Fruit fly (Drosophila melanogaster) whole organism, embryonic: ENCODE data around the gene CG13837.
A peak's percentile ranks its signal among the peaks of the same experiment; 100 is the strongest.

Experiments
- ATbp ChIP-seq: fragments of 200-800 bp; sonication (Bioruptor generic); optimal IDR thresholded peaks from 2 replicates; lab custom pipeline; 2017; ENCODE audit warnings: missing biosample characterization, mild to moderate bottlenecking, missing genetic modification characterization, missing genetic modification reagents
- Ada2b ChIP-seq: fragments of 200-800 bp; sonication (Bioruptor generic); IDR thresholded peaks from 2 replicates; pipeline ENCODE4 v1.3.6; 2022; ENCODE audit warnings: missing biosample characterization, missing genetic modification characterization
- Awh ChIP-seq: fragments of 200-800 bp; sonication (Bioruptor generic); IDR thresholded peaks from 2 replicates; pipeline ENCODE4, ENCODE4 v1.3.6; 2022; ENCODE audit warnings: missing biosample characterization, missing genetic modification characterization
- C15 ChIP-seq: fragments of 200-800 bp; sonication (Bioruptor generic); IDR thresholded peaks from 3 replicates; pipeline ENCODE4 v1.3.6; 2022; ENCODE audit warnings: missing biosample characterization, missing genetic modification characterization
- CG10147 ChIP-seq: fragments of 200-800 bp; sonication (Bioruptor generic); optimal IDR thresholded peaks from 2 replicates; lab custom pipeline; 2019; ENCODE audit warnings: missing biosample characterization, mild to moderate bottlenecking, missing genetic modification characterization, moderate library complexity
- CG1024 ChIP-seq: fragments of 200-800 bp; sonication (Bioruptor generic); IDR thresholded peaks from 2 replicates; pipeline ENCODE4 v1.3.6; 2022; ENCODE audit warnings: missing biosample characterization, missing genetic modification characterization
- CG14050 ChIP-seq: fragments of 200-800 bp; sonication (Bioruptor generic); IDR thresholded peaks from 3 replicates; pipeline ENCODE4 v1.3.6; 2022; ENCODE audit warnings: missing biosample characterization, missing genetic modification characterization
- CG14710 ChIP-seq: fragments of 200-800 bp; sonication (Bioruptor generic); optimal IDR thresholded peaks from 3 replicates; lab custom pipeline; 2019; ENCODE audit warnings: missing biosample characterization, mild to moderate bottlenecking, missing genetic modification characterization, moderate library complexity
- CG15479 ChIP-seq: fragments of 200-800 bp; sonication (Bioruptor generic); optimal IDR thresholded peaks from 3 replicates; lab custom pipeline; 2019; ENCODE audit warnings: missing biosample characterization, mild to moderate bottlenecking, missing genetic modification characterization, moderate library complexity
- CG16815 ChIP-seq: fragments of 200-800 bp; sonication (Bioruptor generic); optimal IDR thresholded peaks from 3 replicates; lab custom pipeline; 2017; ENCODE audit warnings: missing biosample characterization, mild to moderate bottlenecking, missing genetic modification characterization
- CG1832 ChIP-seq: fragments of 200-800 bp; sonication (Bioruptor generic); optimal IDR thresholded peaks from 2 replicates; lab custom pipeline; 2017; ENCODE audit warnings: missing biosample characterization, mild to moderate bottlenecking, missing genetic modification characterization, inconsistent platforms
- CG34422 ChIP-seq: fragments of 200-800 bp; sonication (Bioruptor generic); IDR thresholded peaks from 3 replicates; pipeline ENCODE4 v1.3.6; 2022; ENCODE audit warnings: missing biosample characterization, missing genetic modification characterization
- CG3995 ChIP-seq: fragments of 200-800 bp; sonication (Bioruptor generic); optimal IDR thresholded peaks from 3 replicates; lab custom pipeline; 2016; ENCODE audit warnings: missing biosample characterization, missing genetic modification characterization
- CG5245 ChIP-seq: fragments of 200-800 bp; sonication (Bioruptor generic); optimal IDR thresholded peaks from 3 replicates; lab custom pipeline; 2016; ENCODE audit warnings: missing biosample characterization, missing genetic modification characterization
- CG6813 ChIP-seq: fragments of 200-800 bp; sonication (Bioruptor generic); optimal IDR thresholded peaks from 2 replicates; lab custom pipeline; 2017; ENCODE audit warnings: missing biosample characterization, missing genetic modification characterization, mild to moderate bottlenecking, moderate library complexity, missing genetic modification reagents
- CG7839 ChIP-seq: fragments of 200-800 bp; sonication (Bioruptor generic); optimal IDR thresholded peaks from 3 replicates; lab custom pipeline; 2018; ENCODE audit warnings: missing biosample characterization, mild to moderate bottlenecking, missing genetic modification characterization, moderate library complexity
- CG7928 ChIP-seq: fragments of 200-800 bp; sonication (Bioruptor generic); optimal IDR thresholded peaks from 2 replicates; lab custom pipeline; 2017; ENCODE audit warnings: missing biosample characterization, mild to moderate bottlenecking, missing genetic modification characterization
- CG8290 ChIP-seq, 3 experiments: fragments of 200-800 bp; sonication (Bioruptor generic); optimal IDR thresholded peaks; 2 replicates each; lab custom pipeline; 2016 to 2019; ENCODE audit warnings: missing biosample characterization in 3 of 3, missing genetic modification characterization in 3 of 3, mild to moderate bottlenecking in 2 of 3, moderate library complexity in 1 of 3
- CG9797 ChIP-seq: fragments of 200-800 bp; sonication (Bioruptor generic); optimal IDR thresholded peaks from 3 replicates; lab custom pipeline; 2018; ENCODE audit warnings: missing biosample characterization, mild to moderate bottlenecking, missing genetic modification characterization
- CoRest ChIP-seq: fragments of 200-800 bp; sonication (Bioruptor generic); optimal IDR thresholded peaks from 3 replicates; lab custom pipeline; 2018; ENCODE audit warnings: missing biosample characterization, mild to moderate bottlenecking, missing genetic modification characterization, moderate library complexity
- E2f2 ChIP-seq: fragments of 200-800 bp; sonication (Bioruptor generic); IDR thresholded peaks from 2 replicates; pipeline ENCODE4 v1.3.6; 2022; ENCODE audit warnings: missing biosample characterization, missing genetic modification characterization
- Eip74EF ChIP-seq, 2 experiments: fragments of 200-800 bp in 1 of 2; fragments of >200 bp in 1 of 2; sonication (Bioruptor generic) in 1 of 2; optimal IDR thresholded peaks; 2 replicates each; lab custom pipeline; 2017 to 2019; ENCODE audit warnings: missing biosample characterization in 2 of 2, missing genetic modification characterization in 2 of 2, mild to moderate bottlenecking in 1 of 2, moderate library complexity in 1 of 2
- Elba2 ChIP-seq: fragments of 200-800 bp; sonication (Bioruptor generic); optimal IDR thresholded peaks from 3 replicates; lab custom pipeline; 2016; ENCODE audit warnings: missing biosample characterization, missing genetic modification characterization
- GATAe ChIP-seq: fragments of 200-800 bp; sonication (Bioruptor generic); conservative IDR thresholded peaks from 2 replicates; pipeline ENCODE4 v1.3.6; 2022; ENCODE audit warnings: missing biosample characterization, missing genetic modification characterization
- HHEX ChIP-seq: fragments of 200-800 bp; sonication (Bioruptor generic); optimal IDR thresholded peaks from 3 replicates; lab custom pipeline; 2017; ENCODE audit warnings: missing biosample characterization, mild to moderate bottlenecking, missing genetic modification characterization, missing genetic modification reagents
- Jarid2 ChIP-seq: fragments of 200-800 bp; sonication (Bioruptor generic); optimal IDR thresholded peaks from 3 replicates; lab custom pipeline; 2017; ENCODE audit warnings: mild to moderate bottlenecking, missing biosample characterization, missing genetic modification reagents, missing genetic modification characterization
- Nf-YC ChIP-seq: fragments of 200-800 bp; optimal IDR thresholded peaks from 3 replicates; lab custom pipeline; 2019; ENCODE audit warnings: missing biosample characterization, mild to moderate bottlenecking, missing genetic modification characterization, moderate library complexity
- Oli ChIP-seq: fragments of 200-800 bp; sonication (Bioruptor generic); optimal IDR thresholded peaks from 2 replicates; lab custom pipeline; 2018; ENCODE audit warnings: missing biosample characterization, mild to moderate bottlenecking, missing genetic modification characterization, moderate library complexity
- Ravus ChIP-seq: fragments of 200-800 bp; sonication (Bioruptor generic); IDR thresholded peaks from 2 replicates; pipeline ENCODE4 v1.3.6; 2022; ENCODE audit warnings: missing biosample characterization, missing genetic modification characterization
- Sry-δ ChIP-seq: fragments of 200-800 bp; sonication (Bioruptor generic); optimal IDR thresholded peaks from 2 replicates; lab custom pipeline; 2016; ENCODE audit warnings: missing biosample characterization, missing genetic modification characterization
- Ssrp ChIP-seq: fragments of 200-800 bp; sonication (Bioruptor generic); optimal IDR thresholded peaks from 2 replicates; lab custom pipeline; 2018; ENCODE audit warnings: missing biosample characterization, mild to moderate bottlenecking, missing genetic modification characterization, moderate library complexity
- al ChIP-seq: fragments of 200-800 bp; sonication (Bioruptor generic); IDR thresholded peaks from 2 replicates; pipeline ENCODE4 v1.3.6; 2022; ENCODE audit warnings: missing biosample characterization, missing genetic modification characterization
- bab2 ChIP-seq: fragments of 200-800 bp; sonication (Bioruptor generic); optimal IDR thresholded peaks from 2 replicates; lab custom pipeline; 2016; ENCODE audit warnings: missing biosample characterization, missing genetic modification characterization
- chif ChIP-seq, 2 experiments: fragments of 200-800 bp; sonication (Bioruptor generic); optimal IDR thresholded peaks; 3 replicates each; lab custom pipeline; 2016; ENCODE audit warnings: missing biosample characterization in 2 of 2, missing genetic modification characterization in 2 of 2
- dan ChIP-seq: fragments of 200-800 bp; sonication (Bioruptor generic); IDR thresholded peaks from 2 replicates; pipeline ENCODE4 v1.3.6; 2022; ENCODE audit warnings: missing biosample characterization, missing genetic modification characterization
- emc ChIP-seq: fragments of 200-800 bp; sonication (Bioruptor generic); optimal IDR thresholded peaks from 2 replicates; lab custom pipeline; 2016; ENCODE audit warnings: missing biosample characterization, missing genetic modification characterization
- gce ChIP-seq: fragments of 200-800 bp; sonication (Bioruptor generic); IDR thresholded peaks from 3 replicates; pipeline ENCODE4 v1.3.6; 2022; ENCODE audit warnings: missing biosample characterization, missing genetic modification characterization
- hkb ChIP-seq, 2 experiments: fragments of 200-800 bp in 1 of 2; fragments of >200 bp in 1 of 2; sonication (Bioruptor generic) in 1 of 2; IDR thresholded peaks in 1 of 2; optimal IDR thresholded peaks in 1 of 2; 2 replicates each; pipeline versions ENCODE4 v1.3.6 to Lab custom; 2017 to 2022; ENCODE audit warnings: missing biosample characterization in 1 of 2, missing genetic modification characterization in 1 of 2
- inv ChIP-seq: fragments of 200-800 bp; sonication (Bioruptor generic); IDR thresholded peaks from 2 replicates; pipeline ENCODE4 v1.3.6; 2022; ENCODE audit warnings: missing biosample characterization, missing genetic modification characterization; ENCODE audit not compliant: partially characterized antibody
- lov ChIP-seq, 2 experiments: fragments of 200-800 bp in 1 of 2; fragments of >200 bp in 1 of 2; sonication (Bioruptor generic) in 1 of 2; IDR thresholded peaks in 1 of 2; optimal IDR thresholded peaks in 1 of 2; 2 replicates in 1 of 2; 3 replicates in 1 of 2; pipeline versions ENCODE4 v1.3.6 to Lab custom; 2017 to 2022; ENCODE audit warnings: missing biosample characterization in 1 of 2, missing genetic modification characterization in 1 of 2
- nom ChIP-seq: fragments of 200-800 bp; sonication (Bioruptor generic); optimal IDR thresholded peaks from 2 replicates; lab custom pipeline; 2017; ENCODE audit warnings: missing biosample characterization, missing genetic modification characterization, mild to moderate bottlenecking, moderate library complexity, missing genetic modification reagents
- pita ChIP-seq: fragments of 200-800 bp; sonication (Bioruptor generic); optimal IDR thresholded peaks from 2 replicates; lab custom pipeline; 2017; ENCODE audit warnings: missing biosample characterization, mild to moderate bottlenecking, missing genetic modification characterization
- schlank ChIP-seq: fragments of 200-800 bp; sonication (Bioruptor generic); optimal IDR thresholded peaks from 2 replicates; lab custom pipeline; 2018; ENCODE audit warnings: missing biosample characterization, mild to moderate bottlenecking, missing genetic modification characterization
- stc ChIP-seq: fragments of 200-800 bp; sonication (Bioruptor generic); IDR thresholded peaks from 2 replicates; pipeline ENCODE4 v1.3.6; 2022; ENCODE audit warnings: missing biosample characterization, missing genetic modification characterization
- tll ChIP-seq, 2 experiments: fragments of 200-800 bp in 1 of 2; fragments of >200 bp in 1 of 2; sonication (Bioruptor generic) in 1 of 2; optimal IDR thresholded peaks; 2 replicates each; lab custom pipeline; 2017 to 2019; ENCODE audit warnings: missing biosample characterization in 2 of 2, missing genetic modification characterization in 2 of 2, mild to moderate bottlenecking in 1 of 2, moderate library complexity in 1 of 2
- tna ChIP-seq: fragments of 200-800 bp; sonication (Bioruptor generic); IDR thresholded peaks from 2 replicates; pipeline ENCODE4 v1.3.6; 2022; ENCODE audit warnings: missing biosample characterization, missing genetic modification characterization; ENCODE audit not compliant: partially characterized antibody
- tx ChIP-seq: fragments of 200-800 bp; sonication (Bioruptor generic); optimal IDR thresholded peaks from 2 replicates; lab custom pipeline; 2016; ENCODE audit warnings: missing biosample characterization, missing genetic modification characterization
- vvl ChIP-seq: fragments of 200-800 bp; sonication (Bioruptor generic); IDR thresholded peaks from 2 replicates; pipeline ENCODE4 v1.3.6; 2022; ENCODE audit warnings: missing biosample characterization, missing genetic modification characterization

CG13837 gene

dm6 chr3R:23053936-23054335 lies 10.1 kb downstream of the CG13837 start, which contains the start of gene p53 (continued):
- TF ChIP-seq Jarid2 (GFP tag; lab: Kevin White, UChicago) (peak; percentile 60), emc (GFP tag; lab: Kevin White, UChicago) (peak; percentile 69), dan (GFP tag; lab: Robert Waterston, UW) (no peak), CG7928 (peak; percentile 84), CG8290 (GFP tag; optimal IDR thresholded peaks at IDR 0.05; lab: Kevin White, UChicago) (peak; percentile 44), CG8290 (tag; optimal IDR thresholded peaks at IDR 0.05; lab: Kevin White, UChicago) (peak; percentile 17 to 91), Eip74EF (GFP tag; optimal IDR thresholded peaks at IDR 0.05; lab: Kevin White, UChicago) (peak in 1 of 2 experiments; percentile 27), CG16815 (GFP tag; lab: Kevin White, UChicago) (peak; percentile 19), CG1832 (GFP tag; lab: Kevin White, UChicago) (no peak), CG1024 (GFP tag; lab: Robert Waterston, UW) (peak; percentile 60), chif (GFP tag; optimal IDR thresholded peaks at IDR 0.05; lab: Kevin White, UChicago) (peak; percentile 48 to 79), lov (optimal IDR thresholded peaks at IDR 0.05; lab: Kevin White, UChicago) (no peak), lov (GFP tag; IDR thresholded peaks at IDR 0.05; lab: Robert Waterston, UW) (peak; percentile 84; the same call in 2 of the 3 replicates), stc (peak; percentile 76), Nf-YC (tag; lab: Kevin White, UChicago) (peak; percentile 18), tna (peak; percentile 57; the same call in 1 of the 2 replicates), CG9797 (GFP tag; lab: Kevin White, UChicago) (peak; percentile 40), Ssrp (tag; lab: Kevin White, UChicago) (peak; percentile 48), pita (GFP tag; lab: Kevin White, UChicago) (no peak), tx (GFP tag; lab: Kevin White, UChicago) (peak; percentile 12), hkb (optimal IDR thresholded peaks at IDR 0.05; lab: Kevin White, UChicago) (no peak), hkb (GFP tag; IDR thresholded peaks at IDR 0.05; lab: Robert Waterston, UW) (peak; percentile 64), CG15479 (GFP tag; lab: Kevin White, UChicago) (no peak), CG14050 (GFP tag; lab: Robert Waterston, UW) (peak; percentile 73), C15 (GFP tag; lab: Robert Waterston, UW) (0 out of 3 replicates have a peak, but pooled peaks have one; percentile 27), vvl (GFP tag; lab: Robert Waterston, UW) (peak; percentile 79), HHEX (peak; percentile 86), CG5245 (GFP tag; lab: Kevin White, UChicago) (peak; percentile 54), bab2 (peak; percentile 41), schlank (tag; lab: Kevin White, UChicago) (peak; percentile 74), Sry-δ (peak; percentile 74), nom (GFP tag; lab: Kevin White, UChicago) (no peak), al (0 out of 2 replicates have a peak, but pooled peaks have one; percentile 40), tll (GFP tag; optimal IDR thresholded peaks at IDR 0.05; lab: Kevin White, UChicago) (no peak), Awh (GFP tag; lab: Robert Waterston, UW) (peak; percentile 78), inv (peak; percentile 67), ATbp (GFP tag; lab: Kevin White, UChicago) (peak; percentile 74), CoRest (tag; lab: Kevin White, UChicago) (peak; percentile 67), Ravus (GFP tag; lab: Robert Waterston, UW) (no peak), Ada2b (peak; percentile 38; the same call in 1 of the 2 replicates), CG14710 (peak; percentile 73), GATAe (GFP tag; lab: Robert Waterston, UW) (no peak), Elba2 (GFP tag; lab: Kevin White, UChicago) (no peak), CG7839 (tag; lab: Kevin White, UChicago) (peak; percentile 67), gce (0 out of 3 replicates have a peak, but pooled peaks have one; percentile 41), CG3995 (peak; percentile 62), E2f2 (peak; percentile 91), CG10147 (GFP tag; lab: Kevin White, UChicago) (peak; percentile 63), CG34422 (GFP tag; lab: Robert Waterston, UW) (peak; percentile 68; the same call in 2 of the 3 replicates), CG6813 (GFP tag; lab: Kevin White, UChicago) (peak; percentile 71), Oli (tag; lab: Kevin White, UChicago) (peak; percentile 46)
